Fruit fly (Drosophila melanogaster) whole organism, embryonic: ENCODE results near the gene Dbp21E2.

ENCODE experiments used
- Atf6 ChIP-seq: fragments of 200-800 bp; sonication (Bioruptor generic); IDR thresholded peaks from 2 replicates; pipeline ENCODE4 v1.3.6; 2022; ENCODE audit warnings: missing biosample characterization, missing genetic modification characterization
- Bteb2 ChIP-seq: fragments of 200-800 bp; sonication (Bioruptor generic); optimal IDR thresholded peaks from 2 replicates; lab custom pipeline; 2016; ENCODE audit warnings: missing biosample characterization, missing genetic modification characterization
- CG10959 ChIP-seq: fragments of 200-800 bp; sonication (Bioruptor generic); IDR thresholded peaks from 2 replicates; pipeline ENCODE4 v1.3.6; 2022; ENCODE audit warnings: missing biosample characterization, missing genetic modification characterization
- CG11085 ChIP-seq: fragments of 200-800 bp; sonication (Bioruptor generic); IDR thresholded peaks from 2 replicates; pipeline ENCODE4 v1.3.6; 2022; ENCODE audit warnings: missing biosample characterization, missing genetic modification characterization
- CG11456 ChIP-seq: fragments of 200-800 bp; sonication (Bioruptor generic); IDR thresholded peaks from 3 replicates; pipeline ENCODE4 v1.3.6; 2022; ENCODE audit warnings: missing biosample characterization, missing genetic modification characterization
- CG12219 ChIP-seq: fragments of 200-800 bp; sonication (Bioruptor generic); optimal IDR thresholded peaks from 3 replicates; lab custom pipeline; 2018; ENCODE audit warnings: missing biosample characterization, mild to moderate bottlenecking, missing genetic modification characterization
- CG13296 ChIP-seq: fragments of 200-800 bp; sonication (Bioruptor generic); optimal IDR thresholded peaks from 3 replicates; lab custom pipeline; 2018; ENCODE audit warnings: missing biosample characterization, mild to moderate bottlenecking, missing genetic modification characterization
- CG15011 ChIP-seq: fragments of 200-800 bp; sonication (Bioruptor generic); optimal IDR thresholded peaks from 3 replicates; lab custom pipeline; 2018; ENCODE audit warnings: missing biosample characterization, mild to moderate bottlenecking, missing genetic modification characterization
- CG15073 ChIP-seq: fragments of 200-800 bp; sonication (Bioruptor generic); optimal IDR thresholded peaks from 2 replicates; lab custom pipeline; 2016; ENCODE audit warnings: missing biosample characterization, missing genetic modification characterization
- CG15269 ChIP-seq: fragments of 200-800 bp; sonication (Bioruptor generic); optimal IDR thresholded peaks from 2 replicates; lab custom pipeline; 2018; ENCODE audit warnings: missing biosample characterization, mild to moderate bottlenecking, missing genetic modification characterization, moderate library complexity
- CG1529 ChIP-seq: fragments of 200-800 bp; sonication (Bioruptor generic); optimal IDR thresholded peaks from 3 replicates; lab custom pipeline; 2018; ENCODE audit warnings: missing biosample characterization, missing genetic modification characterization
- CG16779 ChIP-seq: fragments of 200-800 bp; sonication (Bioruptor generic); IDR thresholded peaks from 2 replicates; pipeline ENCODE4 v1.3.6; 2022; ENCODE audit warnings: missing biosample characterization, missing genetic modification characterization
- CG17361 ChIP-seq: fragments of 200-800 bp; sonication (Bioruptor generic); IDR thresholded peaks from 3 replicates; pipeline ENCODE4 v1.3.6; 2022; ENCODE audit warnings: missing biosample characterization, missing genetic modification characterization
- CG17829 ChIP-seq: fragments of 200-800 bp; optimal IDR thresholded peaks from 2 replicates; lab custom pipeline; 2019; ENCODE audit warnings: missing biosample characterization, mild to moderate bottlenecking, missing genetic modification characterization, moderate library complexity
- CG18476 ChIP-seq: fragments of 200-800 bp; sonication (Bioruptor generic); optimal IDR thresholded peaks from 2 replicates; lab custom pipeline; 2016; ENCODE audit warnings: missing biosample characterization, mild to moderate bottlenecking, missing genetic modification characterization
- CG4820 ChIP-seq: fragments of 200-800 bp; sonication (Bioruptor generic); optimal IDR thresholded peaks from 3 replicates; lab custom pipeline; 2016; ENCODE audit warnings: missing biosample characterization, missing genetic modification characterization
- CG6683 ChIP-seq: fragments of 200-800 bp; sonication (Bioruptor generic); optimal IDR thresholded peaks from 2 replicates; lab custom pipeline; 2017; ENCODE audit warnings: missing biosample characterization, mild to moderate bottlenecking, missing genetic modification characterization, missing genetic modification reagents
- CG7963 ChIP-seq: fragments of 200-800 bp; sonication (Bioruptor generic); IDR thresholded peaks from 3 replicates; pipeline ENCODE4 v1.3.6; 2022; ENCODE audit warnings: missing biosample characterization, missing genetic modification characterization; ENCODE audit not compliant: partially characterized antibody
- CG9797 ChIP-seq: fragments of 200-800 bp; sonication (Bioruptor generic); optimal IDR thresholded peaks from 3 replicates; lab custom pipeline; 2018; ENCODE audit warnings: missing biosample characterization, mild to moderate bottlenecking, missing genetic modification characterization
- CG9932 ChIP-seq: fragments of 200-800 bp; sonication (Bioruptor generic); IDR thresholded peaks from 2 replicates; pipeline ENCODE4 v1.3.6; 2022; ENCODE audit warnings: missing biosample characterization, missing genetic modification characterization
- Ets97D ChIP-seq: fragments of 200-800 bp; sonication (Bioruptor generic); optimal IDR thresholded peaks from 3 replicates; lab custom pipeline; 2016; ENCODE audit warnings: missing biosample characterization, missing genetic modification characterization
- Jarid2 ChIP-seq: fragments of 200-800 bp; sonication (Bioruptor generic); optimal IDR thresholded peaks from 3 replicates; lab custom pipeline; 2017; ENCODE audit warnings: mild to moderate bottlenecking, missing biosample characterization, missing genetic modification reagents, missing genetic modification characterization
- Lhr ChIP-seq: fragments of 200-800 bp; sonication (Bioruptor generic); optimal IDR thresholded peaks from 3 replicates; lab custom pipeline; 2017; ENCODE audit warnings: mild to moderate bottlenecking, missing biosample characterization, missing genetic modification reagents, missing genetic modification characterization
- Lpt ChIP-seq: fragments of >200 bp; optimal IDR thresholded peaks from 2 replicates; lab custom pipeline; 2018; ENCODE audit warnings: missing biosample characterization, missing genetic modification characterization
- MESR4 ChIP-seq: fragments of 200-800 bp; sonication (Bioruptor generic); optimal IDR thresholded peaks from 2 replicates; lab custom pipeline; 2018; ENCODE audit warnings: missing biosample characterization, mild to moderate bottlenecking, missing genetic modification characterization, moderate library complexity
- Neu2 ChIP-seq: fragments of 200-800 bp; sonication (Bioruptor generic); optimal IDR thresholded peaks from 3 replicates; lab custom pipeline; 2016; ENCODE audit warnings: missing biosample characterization, missing genetic modification characterization, borderline replicate concordance
- Opbp ChIP-seq: fragments of 200-800 bp; sonication (Bioruptor generic); IDR thresholded peaks from 3 replicates; pipeline ENCODE4 v1.3.6; 2022; ENCODE audit warnings: missing biosample characterization, missing genetic modification characterization; ENCODE audit not compliant: partially characterized antibody
- PHDP ChIP-seq: fragments of 200-800 bp; sonication (Bioruptor generic); optimal IDR thresholded peaks from 3 replicates; lab custom pipeline; 2018; ENCODE audit warnings: missing biosample characterization, mild to moderate bottlenecking, missing genetic modification characterization, moderate library complexity
- Side ChIP-seq: fragments of 200-800 bp; sonication (Bioruptor generic); optimal IDR thresholded peaks from 2 replicates; lab custom pipeline; 2016; ENCODE audit warnings: missing biosample characterization, missing genetic modification characterization
- Stat92E ChIP-seq, 3 experiments: fragments of >200 bp in 2 of 3; fragments of 200-800 bp in 1 of 3; sonication (Bioruptor generic) in 1 of 3; optimal IDR thresholded peaks; 2 replicates each; lab custom pipeline; 2017 to 2019; ENCODE audit warnings: missing biosample characterization in 3 of 3, missing genetic modification characterization in 3 of 3, mild to moderate bottlenecking in 1 of 3, moderate library complexity in 1 of 3
- ato ChIP-seq: fragments of 200-800 bp; sonication (Bioruptor generic); IDR thresholded peaks from 2 replicates; pipeline ENCODE4 v1.3.6; 2022; ENCODE audit warnings: missing biosample characterization, missing genetic modification characterization; ENCODE audit not compliant: partially characterized antibody
- bcd ChIP-seq: fragments of 200-800 bp; sonication (Bioruptor generic); optimal IDR thresholded peaks from 2 replicates; lab custom pipeline; 2017; ENCODE audit warnings: missing biosample characterization, mild to moderate bottlenecking, missing genetic modification characterization
- caup ChIP-seq: fragments of 200-800 bp; sonication (Bioruptor generic); optimal IDR thresholded peaks from 3 replicates; lab custom pipeline; 2017; ENCODE audit warnings: missing biosample characterization, mild to moderate bottlenecking, missing genetic modification characterization, moderate library complexity; ENCODE audit not compliant: severe bottlenecking
- chinmo ChIP-seq: fragments of 200-800 bp; sonication (Bioruptor generic); IDR thresholded peaks from 4 replicates; pipeline ENCODE4 v1.3.6; 2022; ENCODE audit warnings: missing biosample characterization, missing genetic modification characterization; ENCODE audit not compliant: partially characterized antibody
- dmrt11E ChIP-seq: fragments of 200-800 bp; sonication (Bioruptor generic); optimal IDR thresholded peaks from 3 replicates; lab custom pipeline; 2018; ENCODE audit warnings: missing biosample characterization, mild to moderate bottlenecking, missing genetic modification characterization, moderate library complexity
- dmrt99B ChIP-seq: fragments of 200-800 bp; sonication (Bioruptor generic); optimal IDR thresholded peaks from 2 replicates; lab custom pipeline; 2018; ENCODE audit warnings: missing biosample characterization, mild to moderate bottlenecking, missing genetic modification characterization, moderate library complexity
- jing ChIP-seq: fragments of 200-800 bp; sonication (Bioruptor generic); optimal IDR thresholded peaks from 2 replicates; lab custom pipeline; 2018; ENCODE audit warnings: missing biosample characterization, mild to moderate bottlenecking, missing genetic modification characterization
- p53 ChIP-seq: fragments of 200-800 bp; sonication (Bioruptor generic); optimal IDR thresholded peaks from 2 replicates; lab custom pipeline; 2016; ENCODE audit warnings: missing biosample characterization, missing genetic modification characterization
- pfk ChIP-seq: fragments of 200-800 bp; sonication (Bioruptor generic); optimal IDR thresholded peaks from 2 replicates; lab custom pipeline; 2018; ENCODE audit warnings: missing biosample characterization, mild to moderate bottlenecking, missing genetic modification characterization, moderate library complexity
- pnt ChIP-seq: fragments of 200-800 bp; sonication (Bioruptor generic); optimal IDR thresholded peaks from 3 replicates; lab custom pipeline; 2016; ENCODE audit warnings: missing biosample characterization, missing genetic modification characterization
- repo ChIP-seq: fragments of 200-800 bp; sonication (Bioruptor generic); optimal IDR thresholded peaks from 2 replicates; lab custom pipeline; 2016; ENCODE audit warnings: missing biosample characterization, missing genetic modification characterization
- sd ChIP-seq: fragments of 200-800 bp; sonication (Bioruptor generic); optimal IDR thresholded peaks from 3 replicates; lab custom pipeline; 2018; ENCODE audit warnings: missing biosample characterization, mild to moderate bottlenecking, missing genetic modification characterization, moderate library complexity
- so ChIP-seq: fragments of 200-800 bp; sonication (Bioruptor generic); IDR thresholded peaks from 3 replicates; pipeline ENCODE4 v1.3.6; 2022; ENCODE audit warnings: missing biosample characterization, missing genetic modification characterization
- ttk ChIP-seq: fragments of 200-800 bp; sonication (Bioruptor generic); IDR thresholded peaks from 2 replicates; pipeline ENCODE4 v2.1.2; 2022; ENCODE audit warnings: missing biosample characterization, missing genetic modification characterization
- zen ChIP-seq: fragments of 200-800 bp; sonication (Bioruptor generic); optimal IDR thresholded peaks from 3 replicates; lab custom pipeline; 2018; ENCODE audit warnings: missing biosample characterization, mild to moderate bottlenecking, missing genetic modification characterization, moderate library complexity

Gene Dbp21E2

DNA sequence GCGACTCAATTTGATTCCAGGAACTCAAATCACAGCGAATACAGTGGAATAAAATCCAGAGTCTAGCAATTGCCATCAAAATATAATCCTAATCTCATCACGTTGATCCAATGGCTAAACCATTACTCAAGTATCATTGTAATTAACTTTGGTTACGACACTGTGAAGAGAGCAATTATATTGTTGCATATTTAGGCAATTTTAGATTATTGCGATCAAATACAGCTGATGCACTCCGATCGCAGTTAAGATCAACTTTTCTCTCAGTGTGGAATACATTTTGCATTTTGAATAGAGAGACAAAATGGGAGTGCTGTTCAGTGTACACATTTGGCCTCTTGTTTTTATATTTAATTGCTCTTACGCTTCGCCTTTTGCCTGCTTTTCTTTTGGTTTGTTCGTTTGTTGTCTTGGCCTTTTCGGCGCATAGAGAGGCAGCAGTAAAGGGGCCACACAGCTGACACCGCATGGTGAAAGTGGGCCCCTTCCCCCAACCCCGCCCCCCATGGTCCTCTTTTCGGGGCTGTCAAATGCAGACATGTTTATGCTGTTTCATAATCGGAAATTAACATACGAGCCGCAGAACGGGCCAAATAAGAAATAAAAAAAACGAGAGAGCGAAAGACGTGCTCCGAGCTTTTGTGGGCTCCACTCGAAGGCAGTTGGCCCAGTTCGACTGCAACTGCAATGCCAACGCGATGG, 34.9 kb downstream of the Dbp21E2 start (continued):
- TF ChIP-seq CG9932 (peak; percentile 48; the same call in 1 of the 2 replicates), Bteb2 (GFP tag; lab: Kevin White, UChicago) (no peak), zen (tag; lab: Kevin White, UChicago) (no peak), CG6683 (GFP tag; lab: Kevin White, UChicago) (no peak), CG1529 (GFP tag; lab: Kevin White, UChicago) (peak; percentile 23), CG17829 (tag; lab: Kevin White, UChicago) (peak; percentile 60), Jarid2 (peak; percentile 12), so (GFP tag; lab: Robert Waterston, UW) (no peak; the same call in 2 of the 3 replicates), ato (GFP tag; lab: Robert Waterston, UW) (no peak), pnt (GFP tag; lab: Kevin White, UChicago) (peak; percentile 69), bcd (GFP tag; lab: Kevin White, UChicago) (peak; percentile 62), CG13296 (GFP tag; lab: Kevin White, UChicago) (no peak), CG17361 (peak; percentile 77; the same call in 2 of the 3 replicates), PHDP (tag; lab: Kevin White, UChicago) (peak; percentile 74), CG15073 (GFP tag; lab: Kevin White, UChicago) (no peak)

dm6 chr2L:847189-847987, 36.0 kb downstream of the Dbp21E2 start:
- TF ChIP-seq CG16779 (GFP tag; lab: Robert Waterston, UW), result no peak
- no peak for TF ChIP-seq Atf6 (GFP tag; lab: Robert Waterston, UW)
- no peak for TF ChIP-seq MESR4
- no peak for TF ChIP-seq sd (tag; lab: Kevin White, UChicago)
- TF ChIP-seq CG9797 (GFP tag; lab: Kevin White, UChicago), result no peak
- TF ChIP-seq Stat92E (GFP tag; optimal IDR thresholded peaks at IDR 0.05; lab: Kevin White, UChicago), result no peak
- TF ChIP-seq bcd (GFP tag; lab: Kevin White, UChicago), result no peak
- no peak for TF ChIP-seq CG11085 (GFP tag; lab: Robert Waterston, UW)
- TF ChIP-seq Opbp (GFP tag; lab: Robert Waterston, UW), result no peak
- TF ChIP-seq p53 (GFP tag; lab: Kevin White, UChicago), result no peak
- TF ChIP-seq caup (GFP tag; lab: Kevin White, UChicago), result no peak
- no peak for TF ChIP-seq CG12219 (GFP tag; lab: Kevin White, UChicago)
- no peak for TF ChIP-seq Side
- TF ChIP-seq CG11456, result no peak
- no peak for TF ChIP-seq CG7963 (GFP tag; lab: Robert Waterston, UW)
- TF ChIP-seq Ets97D (GFP tag; lab: Kevin White, UChicago), result no peak
- TF ChIP-seq dmrt99B (tag; lab: Kevin White, UChicago), result peak; percentile 59
- TF ChIP-seq dmrt11E (tag; lab: Kevin White, UChicago), result no peak
- TF ChIP-seq repo (GFP tag; lab: Kevin White, UChicago), result no peak
- TF ChIP-seq CG15269 (tag; lab: Kevin White, UChicago), result peak; percentile 14
- no peak for TF ChIP-seq pfk (GFP tag; lab: Kevin White, UChicago)
- no peak for TF ChIP-seq Lhr (GFP tag; lab: Kevin White, UChicago)
- TF ChIP-seq Lpt (GFP tag; lab: Kevin White, UChicago), result no peak
- no peak for TF ChIP-seq CG15011 (GFP tag; lab: Kevin White, UChicago)
- TF ChIP-seq jing (GFP tag; lab: Kevin White, UChicago), result no peak
- no peak for TF ChIP-seq CG18476
- 0 out of 4 replicates have a peak, but pooled peaks have one; percentile 10 for TF ChIP-seq chinmo (GFP tag; lab: Robert Waterston, UW)
- no peak for TF ChIP-seq ttk (GFP tag; lab: Robert Waterston, UW)
- no peak for TF ChIP-seq CG17829 (tag; lab: Kevin White, UChicago)
- TF ChIP-seq PHDP (tag; lab: Kevin White, UChicago), result no peak
- no peak for TF ChIP-seq CG4820 (GFP tag; lab: Kevin White, UChicago)
- no peak for TF ChIP-seq CG10959 (GFP tag; lab: Robert Waterston, UW)
- TF ChIP-seq Neu2, result no peak
